Worm (Caenorhabditis elegans): Measurements from ENCODE around the gene F01D5.6.

ce11 chrII:14044199-14044598 is 37.9 kb downstream of the F01D5.6 start:
- TF ChIP-seq ama-1 (optimal IDR thresholded peaks at IDR 0.05) (no peak), sea-1 (GFP tag; conservative IDR thresholded peaks at IDR 0.05) (no peak), pes-1 (GFP tag; IDR thresholded peaks at IDR 0.05) (no peak; the same call in 1 of the 2 replicates), ets-7 (tag; optimal IDR thresholded peaks at IDR 0.05) (no peak), hnd-1 (tag; optimal IDR thresholded peaks at IDR 0.05) (no peak), hmbx-1 (tag; optimal IDR thresholded peaks at IDR 0.05) (no peak), tra-4 (tag; optimal IDR thresholded peaks at IDR 0.05) (no peak), aly-1 (tag; optimal IDR thresholded peaks at IDR 0.05) (no peak), flt-1 (GFP tag; IDR thresholded peaks at IDR 0.05) (no peak), hmg-4 (GFP tag; optimal IDR thresholded peaks at IDR 0.05) (no peak), tbx-37 (GFP tag; conservative IDR thresholded peaks at IDR 0.05) (no peak), ceh-36 (tag; optimal IDR thresholded peaks at IDR 0.05) (no peak), scrt-1 (GFP tag; IDR thresholded peaks at IDR 0.05) (no peak), B0310.2 (tag; optimal IDR thresholded peaks at IDR 0.05) (no peak)

Data from whole organism, early embryonic.